Fruit fly (Drosophila melanogaster) whole organism, embryonic: ENCODE data around the gene CG5157.
A peak's percentile ranks its signal among the peaks of the same experiment; 100 is the strongest.

Source experiments
- CG10209 ChIP-seq: fragments of 200-800 bp; sonication (Bioruptor generic); optimal IDR thresholded peaks from 3 replicates; lab custom pipeline; 2017; ENCODE audit warnings: missing biosample characterization, mild to moderate bottlenecking, missing genetic modification characterization, missing genetic modification reagents
- CG12299 ChIP-seq: fragments of 200-800 bp; sonication (Bioruptor generic); optimal IDR thresholded peaks from 2 replicates; lab custom pipeline; 2018; ENCODE audit warnings: missing biosample characterization, mild to moderate bottlenecking, missing genetic modification characterization
- CG12769 ChIP-seq: fragments of 200-800 bp; sonication (Bioruptor generic); optimal IDR thresholded peaks from 2 replicates; lab custom pipeline; 2019; ENCODE audit warnings: missing biosample characterization, mild to moderate bottlenecking, missing genetic modification characterization, moderate library complexity
- CG13296 ChIP-seq: fragments of 200-800 bp; sonication (Bioruptor generic); optimal IDR thresholded peaks from 3 replicates; lab custom pipeline; 2018; ENCODE audit warnings: missing biosample characterization, mild to moderate bottlenecking, missing genetic modification characterization
- CG13624 ChIP-seq: fragments of 200-800 bp; sonication (Bioruptor generic); optimal IDR thresholded peaks from 2 replicates; lab custom pipeline; 2016; ENCODE audit warnings: missing biosample characterization, missing genetic modification characterization
- CG17802 ChIP-seq: fragments of 200-800 bp; sonication (Bioruptor generic); optimal IDR thresholded peaks from 2 replicates; lab custom pipeline; 2018; ENCODE audit warnings: missing biosample characterization, mild to moderate bottlenecking, missing genetic modification characterization, moderate library complexity
- CG18262 ChIP-seq: fragments of 200-800 bp; optimal IDR thresholded peaks from 3 replicates; lab custom pipeline; 2019; ENCODE audit warnings: missing biosample characterization, mild to moderate bottlenecking, missing genetic modification characterization, moderate library complexity
- CG18764 ChIP-seq: fragments of 200-800 bp; sonication (Bioruptor generic); optimal IDR thresholded peaks from 3 replicates; lab custom pipeline; 2016; ENCODE audit warnings: missing biosample characterization, missing genetic modification characterization
- CG2116 ChIP-seq: fragments of 200-800 bp; sonication (Bioruptor generic); optimal IDR thresholded peaks from 3 replicates; lab custom pipeline; 2018; ENCODE audit warnings: missing biosample characterization, mild to moderate bottlenecking, missing genetic modification characterization
- CG2712 ChIP-seq: fragments of 200-800 bp; optimal IDR thresholded peaks from 3 replicates; lab custom pipeline; 2019; ENCODE audit warnings: missing biosample characterization, mild to moderate bottlenecking, missing genetic modification characterization, moderate library complexity
- CG3726 ChIP-seq: fragments of 200-800 bp; sonication (Bioruptor generic); IDR thresholded peaks from 3 replicates; pipeline ENCODE4, ENCODE4 v1.3.6; 2022; ENCODE audit warnings: missing biosample characterization, missing genetic modification characterization
- CG3847 ChIP-seq: fragments of 200-800 bp; sonication (Bioruptor generic); IDR thresholded peaks from 2 replicates; pipeline ENCODE4 v1.3.6; 2022; ENCODE audit warnings: missing biosample characterization, missing genetic modification characterization
- CG4730 ChIP-seq: fragments of 200-800 bp; sonication (Bioruptor generic); IDR thresholded peaks from 2 replicates; pipeline ENCODE4 v1.3.6; 2022; ENCODE audit warnings: missing biosample characterization, missing genetic modification characterization
- CG6791 ChIP-seq: fragments of 200-800 bp; sonication (Bioruptor generic); IDR thresholded peaks from 3 replicates; pipeline ENCODE4 v1.3.6; 2022; ENCODE audit warnings: missing biosample characterization, missing genetic modification characterization; ENCODE audit not compliant: partially characterized antibody
- CG7271 ChIP-seq: fragments of 200-800 bp; sonication (Bioruptor generic); optimal IDR thresholded peaks from 2 replicates; lab custom pipeline; 2018; ENCODE audit warnings: missing biosample characterization, mild to moderate bottlenecking, missing genetic modification characterization, moderate library complexity
- CG7745 ChIP-seq: fragments of 200-800 bp; sonication (Bioruptor generic); optimal IDR thresholded peaks from 2 replicates; lab custom pipeline; 2018; ENCODE audit warnings: missing biosample characterization, mild to moderate bottlenecking, missing genetic modification characterization, moderate library complexity
- CG7786 ChIP-seq: fragments of 200-800 bp; sonication (Bioruptor generic); optimal IDR thresholded peaks from 2 replicates; lab custom pipeline; 2016; ENCODE audit warnings: missing biosample characterization, missing genetic modification characterization
- CG7839 ChIP-seq: fragments of 200-800 bp; sonication (Bioruptor generic); optimal IDR thresholded peaks from 3 replicates; lab custom pipeline; 2018; ENCODE audit warnings: missing biosample characterization, mild to moderate bottlenecking, missing genetic modification characterization, moderate library complexity
- CG8478 ChIP-seq: fragments of >200 bp; optimal IDR thresholded peaks from 2 replicates; lab custom pipeline; 2018
- CG9609 ChIP-seq: fragments of 200-800 bp; sonication (Bioruptor generic); optimal IDR thresholded peaks from 3 replicates; lab custom pipeline; 2016; ENCODE audit warnings: missing biosample characterization, missing genetic modification characterization
- CoRest ChIP-seq: fragments of 200-800 bp; sonication (Bioruptor generic); optimal IDR thresholded peaks from 3 replicates; lab custom pipeline; 2018; ENCODE audit warnings: missing biosample characterization, mild to moderate bottlenecking, missing genetic modification characterization, moderate library complexity
- Doc2 ChIP-seq: fragments of 200-800 bp; sonication (Bioruptor generic); IDR thresholded peaks from 2 replicates; pipeline ENCODE4 v1.3.6; 2022; ENCODE audit warnings: missing biosample characterization, missing genetic modification characterization
- Doc3 ChIP-seq: fragments of 200-800 bp; sonication (Bioruptor generic); IDR thresholded peaks from 3 replicates; pipeline ENCODE4 v1.3.6; 2022; ENCODE audit warnings: missing biosample characterization, missing genetic modification characterization; ENCODE audit not compliant: partially characterized antibody
- ERR ChIP-seq: fragments of 200-800 bp; sonication (Bioruptor generic); optimal IDR thresholded peaks from 2 replicates; lab custom pipeline; 2016; ENCODE audit warnings: missing biosample characterization, missing genetic modification characterization
- Eip74EF ChIP-seq, 2 experiments: fragments of 200-800 bp in 1 of 2; fragments of >200 bp in 1 of 2; sonication (Bioruptor generic) in 1 of 2; optimal IDR thresholded peaks; 2 replicates each; lab custom pipeline; 2017 to 2019; ENCODE audit warnings: missing biosample characterization in 2 of 2, missing genetic modification characterization in 2 of 2, mild to moderate bottlenecking in 1 of 2, moderate library complexity in 1 of 2
- Fer1 ChIP-seq: fragments of 200-800 bp; sonication (Bioruptor generic); optimal IDR thresholded peaks from 2 replicates; lab custom pipeline; 2017; ENCODE audit warnings: missing biosample characterization, mild to moderate bottlenecking, missing genetic modification characterization
- GATAe ChIP-seq: fragments of 200-800 bp; sonication (Bioruptor generic); conservative IDR thresholded peaks from 2 replicates; pipeline ENCODE4 v1.3.6; 2022; ENCODE audit warnings: missing biosample characterization, missing genetic modification characterization
- Mad ChIP-seq: fragments of 200-800 bp; sonication (Bioruptor generic); optimal IDR thresholded peaks from 2 replicates; lab custom pipeline; 2016; ENCODE audit warnings: missing biosample characterization, missing genetic modification characterization
- NfI ChIP-seq: fragments of 200-800 bp; sonication (Bioruptor generic); optimal IDR thresholded peaks from 3 replicates; lab custom pipeline; 2018; ENCODE audit warnings: missing biosample characterization, mild to moderate bottlenecking, missing genetic modification characterization, moderate library complexity
- PHDP ChIP-seq: fragments of 200-800 bp; sonication (Bioruptor generic); optimal IDR thresholded peaks from 3 replicates; lab custom pipeline; 2018; ENCODE audit warnings: missing biosample characterization, mild to moderate bottlenecking, missing genetic modification characterization, moderate library complexity
- Side ChIP-seq: fragments of 200-800 bp; sonication (Bioruptor generic); optimal IDR thresholded peaks from 2 replicates; lab custom pipeline; 2016; ENCODE audit warnings: missing biosample characterization, missing genetic modification characterization
- Usf ChIP-seq: fragments of 200-800 bp; sonication (Bioruptor generic); optimal IDR thresholded peaks from 2 replicates; lab custom pipeline; 2017; ENCODE audit warnings: missing genotype, missing biosample characterization, missing genetic modification characterization
- az2 ChIP-seq: fragments of 200-800 bp; sonication (Bioruptor generic); optimal IDR thresholded peaks from 3 replicates; lab custom pipeline; 2016; ENCODE audit warnings: missing biosample characterization, missing genetic modification characterization
- br ChIP-seq: fragments of >200 bp; optimal IDR thresholded peaks from 2 replicates; lab custom pipeline; 2017
- chm ChIP-seq: fragments of 200-800 bp; sonication (Bioruptor generic); IDR thresholded peaks from 2 replicates; pipeline ENCODE4 v1.3.6; 2022; ENCODE audit warnings: missing biosample characterization, missing genetic modification characterization
- danr ChIP-seq: fragments of 200-800 bp; sonication (Bioruptor generic); IDR thresholded peaks from 2 replicates; pipeline ENCODE4 v1.3.6; 2022; ENCODE audit warnings: missing biosample characterization, missing genetic modification characterization
- disco-r ChIP-seq: fragments of 200-800 bp; sonication (Bioruptor generic); optimal IDR thresholded peaks from 2 replicates; lab custom pipeline; 2016; ENCODE audit warnings: missing biosample characterization, missing genetic modification characterization
- en ChIP-seq: fragments of 200-800 bp; sonication (Bioruptor generic); optimal IDR thresholded peaks from 2 replicates; lab custom pipeline; 2016; ENCODE audit warnings: missing biosample characterization, missing genetic modification characterization
- ftz-f1 ChIP-seq: fragments of 200-800 bp; sonication (Bioruptor generic); optimal IDR thresholded peaks from 2 replicates; lab custom pipeline; 2016; ENCODE audit warnings: missing biosample characterization, missing genetic modification characterization
- oc ChIP-seq: fragments of 200-800 bp; sonication (Bioruptor generic); optimal IDR thresholded peaks from 2 replicates; lab custom pipeline; 2018; ENCODE audit warnings: missing biosample characterization, mild to moderate bottlenecking, missing genetic modification characterization, moderate library complexity
- pb ChIP-seq: fragments of 200-800 bp; sonication (Bioruptor generic); optimal IDR thresholded peaks from 3 replicates; lab custom pipeline; 2016; ENCODE audit warnings: missing biosample characterization, missing genetic modification characterization
- phol ChIP-seq: fragments of 200-800 bp; sonication (Bioruptor generic); optimal IDR thresholded peaks from 3 replicates; lab custom pipeline; 2018; ENCODE audit warnings: missing biosample characterization, mild to moderate bottlenecking, missing genetic modification characterization, moderate library complexity
- pita ChIP-seq: fragments of 200-800 bp; sonication (Bioruptor generic); optimal IDR thresholded peaks from 2 replicates; lab custom pipeline; 2017; ENCODE audit warnings: missing biosample characterization, mild to moderate bottlenecking, missing genetic modification characterization
- ro ChIP-seq: fragments of 200-800 bp; sonication (Bioruptor generic); IDR thresholded peaks from 2 replicates; pipeline ENCODE4 v1.3.6; 2022; ENCODE audit warnings: missing biosample characterization, missing genetic modification characterization
- salm ChIP-seq: fragments of 200-800 bp; sonication (Bioruptor generic); optimal IDR thresholded peaks from 2 replicates; lab custom pipeline; 2018; ENCODE audit warnings: missing biosample characterization, mild to moderate bottlenecking, missing genetic modification characterization
- sob ChIP-seq: fragments of 200-800 bp; sonication (Bioruptor generic); IDR thresholded peaks from 2 replicates; pipeline ENCODE4 v1.3.6; 2022; ENCODE audit warnings: missing biosample characterization, missing genetic modification characterization
- vvl ChIP-seq: fragments of 200-800 bp; sonication (Bioruptor generic); IDR thresholded peaks from 2 replicates; pipeline ENCODE4 v1.3.6; 2022; ENCODE audit warnings: missing biosample characterization, missing genetic modification characterization
- wek ChIP-seq: fragments of 200-800 bp; sonication (Bioruptor generic); optimal IDR thresholded peaks from 3 replicates; lab custom pipeline; 2018; ENCODE audit warnings: missing biosample characterization, mild to moderate bottlenecking, missing genetic modification characterization, moderate library complexity
- yki ChIP-seq: fragments of >200 bp; optimal IDR thresholded peaks from 3 replicates; lab custom pipeline; 2018

The CG5157 gene

DNA sequence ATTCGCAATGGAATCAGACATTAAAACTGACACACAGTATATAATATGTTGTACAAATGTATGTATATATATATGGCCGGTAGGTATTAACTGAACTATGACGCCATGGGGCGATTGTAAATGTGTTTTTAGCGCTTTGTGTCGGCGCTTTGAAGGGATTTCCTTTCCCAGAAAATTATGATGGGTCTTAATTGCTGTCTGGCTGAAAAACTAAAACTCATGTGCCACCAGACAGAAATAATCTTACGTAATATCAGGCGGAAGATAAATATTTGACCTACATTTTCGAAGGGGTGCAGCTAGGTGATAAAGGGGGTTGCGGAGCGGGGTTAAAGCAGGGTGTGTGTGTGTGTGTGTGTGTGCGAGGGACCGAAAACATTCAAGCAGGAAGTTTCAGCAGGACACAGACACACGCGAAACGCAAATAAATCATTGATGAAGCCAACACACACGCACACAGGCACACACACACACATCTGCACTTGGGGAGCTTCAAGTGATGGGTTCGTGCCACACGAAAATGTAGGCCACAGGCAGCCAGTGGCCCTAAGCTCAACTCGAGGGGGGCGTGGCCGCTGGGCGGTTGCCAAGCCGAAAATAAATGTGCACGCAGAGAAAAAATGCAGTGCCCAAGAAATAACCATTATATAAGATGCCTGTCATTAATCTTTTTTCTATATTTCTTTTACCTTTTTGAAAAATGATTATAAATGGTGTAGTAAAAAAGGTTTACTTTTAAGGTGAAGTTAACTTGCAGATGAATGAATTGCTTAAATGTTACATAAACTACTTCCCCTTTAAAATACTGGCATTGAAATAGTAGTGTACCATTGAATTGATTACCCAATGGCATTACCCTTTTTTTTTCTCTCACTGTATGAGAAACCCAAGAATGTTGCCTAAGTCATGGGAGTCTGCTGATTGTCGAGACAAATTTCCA is 19.8 kb upstream of the CG5157 start (continued):
- TF ChIP-seq br (lab: Kevin White, UChicago) (no peak), CG8478 (lab: Kevin White, UChicago) (no peak), disco-r (GFP tag; lab: Kevin White, UChicago) (peak; percentile 43), CG4730 (no peak), CG10209 (peak; percentile 50), CG17802 (no peak), CG13296 (GFP tag; lab: Kevin White, UChicago) (peak; percentile 11), CG18262 (tag; lab: Kevin White, UChicago) (peak; percentile 65), Side (GFP tag; lab: Kevin White, UChicago) (peak; percentile 27), Usf (no peak), CG12299 (tag; lab: Kevin White, UChicago) (no peak), CG7839 (peak; percentile 74), chm (GFP tag; lab: Robert Waterston, UW) (no peak), danr (GFP tag; lab: Robert Waterston, UW) (no peak), pb (GFP tag; lab: Kevin White, UChicago) (no peak), GATAe (GFP tag; lab: Robert Waterston, UW) (no peak), ERR (GFP tag; lab: Kevin White, UChicago) (no peak), CG7271 (no peak), phol (tag; lab: Kevin White, UChicago) (peak; percentile 74), en (GFP tag; lab: Kevin White, UChicago) (peak; percentile 43), az2 (GFP tag; lab: Kevin White, UChicago) (peak; percentile 62), vvl (GFP tag; lab: Robert Waterston, UW) (peak; percentile 32; the same call in 1 of the 2 replicates), sob (GFP tag; lab: Robert Waterston, UW) (peak; percentile 41; the same call in 1 of the 2 replicates), salm (tag; lab: Kevin White, UChicago) (no peak), ro (GFP tag; lab: Robert Waterston, UW) (no peak), Fer1 (peak; percentile 59), CG18764 (GFP tag; lab: Kevin White, UChicago) (peak; percentile 31), CG3726 (GFP tag; lab: Robert Waterston, UW) (no peak), Doc2 (GFP tag; lab: Robert Waterston, UW) (no peak), wek (no peak), ftz-f1 (no peak), yki (no peak), CG13624 (GFP tag; lab: Kevin White, UChicago) (peak; percentile 56), CG6791 (GFP tag; lab: Robert Waterston, UW) (no peak), CG2116 (GFP tag; lab: Kevin White, UChicago) (peak; percentile 4), CG3847 (GFP tag; lab: Robert Waterston, UW) (no peak; the same call in 1 of the 2 replicates), pita (GFP tag; lab: Kevin White, UChicago) (no peak), CoRest (tag; lab: Kevin White, UChicago) (peak; percentile 74), oc (tag; lab: Kevin White, UChicago) (no peak), Doc3 (no peak), CG7786 (no peak), CG9609 (GFP tag; lab: Kevin White, UChicago) (peak; percentile 39), Eip74EF (GFP tag; optimal IDR thresholded peaks at IDR 0.05; lab: Kevin White, UChicago) (peak in 1 of 2 experiments; percentile 28), NfI (GFP tag; lab: Kevin White, UChicago) (peak; percentile 32), CG7745 (tag; lab: Kevin White, UChicago) (no peak), CG12769 (tag; lab: Kevin White, UChicago) (no peak), CG2712 (tag; lab: Kevin White, UChicago) (peak; percentile 58), Mad (peak; percentile 15), PHDP (tag; lab: Kevin White, UChicago) (peak; percentile 55)
